Worm (Caenorhabditis elegans) whole organism, mixed stage, embryonic: Measurements from ENCODE around the gene ugt-58.

Experiments used
- M03D4.4 ChIP-seq: sonication (generic microtip); optimal IDR thresholded peaks from 2 replicates; lab custom pipeline; 2017; ENCODE audit warnings: mild to moderate bottlenecking, missing genetic modification characterization, missing compliant biosample characterization
- bed-3 ChIP-seq: fragments of 200-800 bp; sonication (Bioruptor generic); optimal IDR thresholded peaks from 3 replicates; lab custom pipeline; 2018; ENCODE audit warnings: mild to moderate bottlenecking, missing genetic modification characterization, moderate library complexity, missing compliant biosample characterization
- blmp-1 ChIP-seq: fragments of 150-350 bp; optimal IDR thresholded peaks from 2 replicates; lab custom pipeline; 2014; ENCODE audit warnings: missing biosample characterization, missing genetic modification characterization
- ceh-39 ChIP-seq: fragments of 150-350 bp; optimal IDR thresholded peaks from 2 replicates; lab custom pipeline; 2014; ENCODE audit warnings: missing biosample characterization, missing genetic modification characterization
- ceh-43 ChIP-seq: fragments of 200-800 bp; sonication (Bioruptor generic); optimal IDR thresholded peaks from 2 replicates; lab custom pipeline; 2018; ENCODE audit warnings: mild to moderate bottlenecking, missing genetic modification characterization, moderate library complexity, missing compliant biosample characterization
- ceh-83 ChIP-seq: fragments of 200-800 bp; sonication (Bioruptor generic); optimal IDR thresholded peaks from 2 replicates; lab custom pipeline; 2018; ENCODE audit warnings: mild to moderate bottlenecking, missing genetic modification characterization, missing compliant biosample characterization
- ces-1 ChIP-seq: fragments of 150-350 bp; optimal IDR thresholded peaks from 2 replicates; lab custom pipeline; 2014; ENCODE audit warnings: missing biosample characterization, missing genetic modification reagents, missing genetic modification characterization
- cnd-1 ChIP-seq: fragments of 200-800 bp; sonication (Bioruptor generic); optimal IDR thresholded peaks from 2 replicates; lab custom pipeline; 2018; ENCODE audit warnings: mild to moderate bottlenecking, missing genetic modification characterization, missing compliant biosample characterization
- drap-1 ChIP-seq: fragments of 200-800 bp; sonication (Bioruptor generic); optimal IDR thresholded peaks from 3 replicates; lab custom pipeline; 2018; ENCODE audit warnings: mild to moderate bottlenecking, missing genetic modification characterization, missing compliant biosample characterization
- elt-1 ChIP-seq: sonication (generic microtip); optimal IDR thresholded peaks from 2 replicates; lab custom pipeline; 2017; ENCODE audit warnings: missing genetic modification characterization, mild to moderate bottlenecking, missing compliant biosample characterization, antibody characterized with exemption, moderate library complexity, borderline replicate concordance; ENCODE audit not compliant: insufficient read depth
- elt-3 ChIP-seq: fragments of 150-350 bp; optimal IDR thresholded peaks from 2 replicates; lab custom pipeline; 2014; ENCODE audit warnings: missing biosample characterization, missing genetic modification characterization
- flh-1 ChIP-seq: fragments of 200-800 bp; sonication (Bioruptor generic); optimal IDR thresholded peaks from 2 replicates; lab custom pipeline; 2018; ENCODE audit warnings: mild to moderate bottlenecking, missing genetic modification characterization, moderate library complexity, missing compliant biosample characterization
- ham-2 ChIP-seq: fragments of 200-800 bp; sonication (Bioruptor generic); optimal IDR thresholded peaks from 2 replicates; lab custom pipeline; 2018; ENCODE audit warnings: mild to moderate bottlenecking, missing genetic modification characterization, missing compliant biosample characterization
- lin-13 ChIP-seq: fragments of 150-350 bp; optimal IDR thresholded peaks from 2 replicates; lab custom pipeline; 2014; ENCODE audit warnings: missing biosample characterization, missing genetic modification characterization
- lin-32 ChIP-seq: fragments of 200-800 bp; sonication (Bioruptor generic); optimal IDR thresholded peaks from 2 replicates; lab custom pipeline; 2018; ENCODE audit warnings: mild to moderate bottlenecking, missing genetic modification characterization, missing compliant biosample characterization
- lsy-2 ChIP-seq: fragments of 150-350 bp; optimal IDR thresholded peaks from 2 replicates; lab custom pipeline; 2014; ENCODE audit warnings: missing biosample characterization, missing genetic modification characterization
- mab-5 ChIP-seq: fragments of 150-350 bp; optimal IDR thresholded peaks from 2 replicates; lab custom pipeline; 2014; ENCODE audit warnings: missing biosample characterization, missing genetic modification characterization
- mep-1 ChIP-seq: fragments of 150-350 bp; optimal IDR thresholded peaks from 2 replicates; lab custom pipeline; 2017; ENCODE audit warnings: missing biosample characterization, missing genetic modification reagents, missing genetic modification characterization, inconsistent platforms
- mls-2 ChIP-seq: sonication (generic microtip); optimal IDR thresholded peaks from 2 replicates; lab custom pipeline; 2016; ENCODE audit warnings: mild to moderate bottlenecking, missing genetic modification characterization, moderate library complexity, missing compliant biosample characterization
- nhr-12 ChIP-seq: fragments of 150-350 bp; optimal IDR thresholded peaks from 2 replicates; lab custom pipeline; 2014; ENCODE audit warnings: missing biosample characterization, missing genetic modification characterization
- nhr-2 ChIP-seq: fragments of 150-350 bp; optimal IDR thresholded peaks from 2 replicates; lab custom pipeline; 2014; ENCODE audit warnings: missing biosample characterization, missing genetic modification characterization
- nhr-237 ChIP-seq: fragments of 150-350 bp; optimal IDR thresholded peaks from 2 replicates; lab custom pipeline; 2014; ENCODE audit warnings: missing biosample characterization, missing genetic modification characterization
- nhr-76 ChIP-seq: sonication (generic microtip); optimal IDR thresholded peaks from 2 replicates; lab custom pipeline; 2017; ENCODE audit warnings: missing biosample characterization, missing genetic modification characterization
- sem-2 ChIP-seq: fragments of 200-800 bp; sonication (Bioruptor generic); optimal IDR thresholded peaks from 2 replicates; lab custom pipeline; 2018; ENCODE audit warnings: mild to moderate bottlenecking, missing genetic modification characterization, missing compliant biosample characterization
- sptf-1 ChIP-seq: sonication (generic microtip); optimal IDR thresholded peaks from 2 replicates; lab custom pipeline; 2017; ENCODE audit warnings: mild to moderate bottlenecking, missing genetic modification characterization, moderate library complexity, missing compliant biosample characterization
- unc-120 ChIP-seq: sonication (generic microtip); optimal IDR thresholded peaks from 2 replicates; lab custom pipeline; 2017; ENCODE audit warnings: missing genetic modification characterization, missing compliant biosample characterization; ENCODE audit not compliant: poor library complexity, severe bottlenecking
- zip-8 ChIP-seq: fragments of 150-350 bp; optimal IDR thresholded peaks from 2 replicates; lab custom pipeline; 2014; ENCODE audit warnings: missing biosample characterization, missing genetic modification characterization

ugt-58 gene

DNA sequence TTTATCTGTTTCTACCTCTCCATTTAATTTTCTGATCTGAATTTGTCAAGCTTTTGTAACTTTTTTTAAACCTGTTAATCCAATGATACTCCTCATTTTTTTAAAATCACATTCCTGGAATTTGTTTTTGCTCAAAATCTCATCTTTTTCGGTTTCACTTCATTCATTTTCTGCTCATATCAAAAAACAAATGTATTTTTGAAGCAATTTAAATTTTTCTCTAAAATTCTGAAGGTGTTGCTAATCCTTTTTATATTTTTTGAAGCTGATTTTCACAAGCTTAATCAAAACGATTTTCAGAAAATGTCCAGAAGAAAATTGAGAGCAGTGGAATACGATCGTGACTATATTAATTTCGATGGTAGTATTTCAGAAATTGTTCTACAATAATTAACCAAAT lies 8.3 kb upstream of the ugt-58 start, which contains the start of gene E02H1.5:
TSS of gene E02H1.5 (plus strand) at position 301 of the 400 bp plus-strand sequence.
- TF ChIP-seq mls-2 (tag; lab: Kevin White, UChicago) (no peak), ceh-39 (tag; lab: Kevin White, UChicago) (no peak), bed-3 (GFP tag; lab: Kevin White, UChicago) (no peak), nhr-2 (tag; lab: Kevin White, UChicago) (no peak), flh-1 (GFP tag; lab: Kevin White, UChicago) (no peak), nhr-237 (tag; lab: Kevin White, UChicago) (no peak), lsy-2 (tag; lab: Kevin White, UChicago) (no peak), M03D4.4 (tag; lab: Kevin White, UChicago) (no peak), sptf-1 (tag; lab: Kevin White, UChicago) (no peak), nhr-12 (tag; lab: Kevin White, UChicago) (no peak), blmp-1 (no peak), ham-2 (no peak), mep-1 (tag; lab: Kevin White, UChicago) (no peak), ceh-83 (no peak), unc-120 (tag; lab: Kevin White, UChicago) (no peak), elt-1 (tag; lab: Kevin White, UChicago) (no peak), drap-1 (no peak)

DNA sequence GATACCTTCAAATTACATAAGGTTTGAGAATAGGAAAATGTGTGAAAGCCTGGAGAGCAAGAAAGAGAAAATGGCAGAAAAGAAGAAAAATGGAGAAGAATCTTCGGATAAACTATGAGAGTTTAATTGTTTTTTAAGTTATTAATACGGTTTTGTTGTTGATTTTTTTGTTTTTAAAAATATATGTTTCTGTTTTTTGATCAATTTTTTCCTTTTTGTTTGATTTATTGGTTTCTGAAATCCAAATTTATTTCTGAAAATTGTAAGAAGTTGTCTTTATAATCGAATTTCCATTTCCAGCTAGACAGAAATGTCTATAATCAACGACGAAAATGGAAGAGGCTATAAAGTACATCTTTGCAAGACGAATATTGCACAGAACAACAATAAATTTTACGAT lies 6.2 kb upstream of the ugt-58 start, which contains the start of gene parp-2:
TSS of gene parp-2 (plus strand) at position 301 of the 400 bp plus-strand sequence.
- TF ChIP-seq elt-3 (tag; lab: Kevin White, UChicago) (no peak), ceh-39 (tag; lab: Kevin White, UChicago) (no peak), drap-1 (no peak), nhr-76 (no peak), mep-1 (tag; lab: Kevin White, UChicago) (no peak), nhr-237 (tag; lab: Kevin White, UChicago) (no peak), ceh-43 (no peak)

DNA sequence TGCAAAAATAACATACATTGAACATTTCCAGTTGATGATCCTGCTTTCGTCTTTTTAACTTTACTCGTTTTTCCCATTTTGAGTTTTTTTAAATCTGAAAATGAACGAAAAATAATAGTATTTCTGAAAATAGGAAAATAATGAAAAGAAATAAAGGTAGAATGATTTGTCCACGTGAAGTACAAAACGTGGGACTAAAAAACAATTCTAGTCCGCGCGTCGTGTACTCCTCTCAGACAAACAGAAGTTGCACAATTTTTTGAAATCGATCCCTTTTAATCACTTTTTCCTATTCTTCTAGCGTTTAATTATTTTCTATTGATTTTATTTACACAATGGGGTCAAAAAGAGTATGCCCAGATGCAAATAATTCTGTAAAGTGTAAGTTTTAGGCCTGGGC lies 4.5 kb upstream of the ugt-58 start, which contains the start of the genes E02H1.1 and tag-124:
TSS of gene E02H1.1 (minus strand) at position 94 of the 400 bp plus-strand sequence.
TSS of gene tag-124 (plus strand) at position 222 of the 400 bp plus-strand sequence.
- TF ChIP-seq nhr-237 (tag; lab: Kevin White, UChicago), result peak; percentile 37
- peak; percentile 28 for TF ChIP-seq mep-1 (tag; lab: Kevin White, UChicago)
- peak; percentile 25 for TF ChIP-seq lsy-2 (tag; lab: Kevin White, UChicago)
- no peak for TF ChIP-seq ceh-43
- TF ChIP-seq ces-1, result peak; percentile 16
- TF ChIP-seq nhr-76, result no peak
- TF ChIP-seq, all 35 proteins: peak for 4

DNA sequence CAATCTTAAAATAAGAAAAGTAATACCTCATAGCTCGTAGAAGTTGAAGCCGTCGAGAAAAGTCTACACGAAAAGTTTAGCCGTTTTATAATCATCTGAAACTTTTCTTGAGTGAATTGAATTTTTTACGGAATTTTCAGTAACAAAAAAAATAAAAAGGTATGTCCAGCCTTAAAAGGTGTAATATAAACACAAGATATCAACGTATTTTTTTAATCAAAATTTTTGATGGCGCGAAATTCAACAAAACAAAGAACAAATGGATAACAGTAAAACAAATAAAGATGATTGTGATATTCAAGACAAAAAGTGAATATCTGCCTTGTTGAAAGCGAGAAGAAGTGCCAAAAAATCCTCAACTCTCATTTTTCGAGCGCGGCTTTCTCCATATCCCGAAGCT lies 3.1 kb upstream of the ugt-58 start, which contains the start of gene eral-1:
TSS of gene eral-1 (minus strand) at position 101 of the 400 bp plus-strand sequence.
- TF ChIP-seq ceh-39 (tag; lab: Kevin White, UChicago) (no peak), lin-32 (GFP tag; lab: Kevin White, UChicago) (no peak), cnd-1 (no peak), flh-1 (GFP tag; lab: Kevin White, UChicago) (no peak), nhr-76 (no peak), mab-5 (tag; lab: Kevin White, UChicago) (no peak), zip-8 (tag; lab: Kevin White, UChicago) (no peak), bed-3 (GFP tag; lab: Kevin White, UChicago) (no peak), unc-120 (tag; lab: Kevin White, UChicago) (no peak), sem-2 (GFP tag; lab: Kevin White, UChicago) (no peak), lin-13 (tag; lab: Kevin White, UChicago) (no peak), lsy-2 (tag; lab: Kevin White, UChicago) (no peak), ceh-43 (no peak)

DNA sequence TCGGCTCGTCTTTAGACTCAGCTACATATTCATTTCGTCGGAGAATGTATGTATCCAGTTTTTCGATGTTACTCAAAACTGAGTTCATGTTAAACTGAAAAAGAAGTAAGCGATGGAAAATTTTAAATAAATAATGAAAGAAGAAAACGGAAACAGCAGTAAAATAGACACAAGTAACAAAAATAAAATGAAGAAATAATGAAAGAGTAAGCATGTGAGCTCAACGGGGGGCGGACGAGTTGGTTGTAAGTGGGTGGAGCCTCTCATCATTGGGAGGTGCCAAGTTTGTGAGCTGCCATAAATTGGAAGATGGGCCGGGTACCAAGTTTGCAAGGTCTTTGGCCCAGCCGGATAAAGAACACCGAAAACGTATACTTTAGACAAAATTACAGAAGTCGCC lies 3.1 kb downstream of the ugt-58 start, which contains the start of gene wee-1.1:
TSS of gene wee-1.1 (minus strand) at position 101 of the 400 bp plus-strand sequence.
- no peak for TF ChIP-seq drap-1
- no peak for TF ChIP-seq lin-13 (tag; lab: Kevin White, UChicago)
- no peak for TF ChIP-seq blmp-1
- no peak for TF ChIP-seq nhr-237 (tag; lab: Kevin White, UChicago)
- no peak for TF ChIP-seq elt-1 (tag; lab: Kevin White, UChicago)
- TF ChIP-seq, all 35 proteins: peak for 0

DNA sequence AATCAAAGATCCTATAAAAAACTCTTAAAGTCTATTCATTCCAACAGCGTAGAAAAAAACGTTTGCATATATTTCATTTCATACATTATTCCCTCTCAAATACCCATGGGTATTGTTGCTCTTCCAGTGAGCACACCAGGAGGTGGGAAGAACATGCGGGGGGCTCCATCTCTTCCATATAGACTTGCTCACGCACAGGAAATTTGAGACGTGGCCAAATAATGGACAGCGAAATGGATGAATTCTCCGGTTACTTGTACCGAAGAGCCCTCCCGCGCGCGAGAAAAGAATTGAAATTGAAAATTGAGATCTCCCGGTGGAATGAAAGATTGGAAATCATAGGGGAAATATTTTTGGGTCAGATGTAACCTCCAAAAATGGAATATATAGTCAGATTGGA lies 9.0 kb downstream of the ugt-58 start:
- no peak for TF ChIP-seq ces-1
